Worm (Caenorhabditis elegans) whole organism, midembryonic: Measurements from ENCODE around the gene Y73C8C.4.

ENCODE experiments used
- T22C8.4 ChIP-seq: fragments of 200-800 bp; sonication (Bioruptor generic); IDR thresholded peaks from 2 replicates; pipeline ENCODE4 v1.3.6; 2022; ENCODE audit warnings: missing genetic modification characterization, missing compliant biosample characterization
- cog-1 ChIP-seq: sonication (generic microtip); optimal IDR thresholded peaks from 2 replicates; lab custom pipeline; 2016; ENCODE audit warnings: missing genetic modification characterization, missing compliant biosample characterization
- flt-1 ChIP-seq: fragments of 200-800 bp; sonication (Bioruptor generic); IDR thresholded peaks from 2 replicates; pipeline ENCODE4 v1.3.6; 2022; ENCODE audit warnings: missing genetic modification characterization, missing compliant biosample characterization
- klf-2 ChIP-seq: fragments of 200-800 bp; sonication (Bioruptor generic); conservative IDR thresholded peaks from 2 replicates; pipeline ENCODE4 v1.3.6; 2022; ENCODE audit warnings: missing genetic modification reagents, missing genetic modification characterization, missing compliant biosample characterization
- ref-1 ChIP-seq: fragments of 200-800 bp; sonication (Bioruptor generic); conservative IDR thresholded peaks from 2 replicates; pipeline ENCODE4 v1.3.6; 2022; ENCODE audit warnings: missing genetic modification reagents, missing genetic modification characterization, missing compliant biosample characterization
- tab-1 ChIP-seq: fragments of 200-800 bp; sonication (Bioruptor generic); IDR thresholded peaks from 2 replicates; pipeline ENCODE4 v1.3.6; 2022; ENCODE audit warnings: missing genetic modification characterization, missing compliant biosample characterization

DNA sequence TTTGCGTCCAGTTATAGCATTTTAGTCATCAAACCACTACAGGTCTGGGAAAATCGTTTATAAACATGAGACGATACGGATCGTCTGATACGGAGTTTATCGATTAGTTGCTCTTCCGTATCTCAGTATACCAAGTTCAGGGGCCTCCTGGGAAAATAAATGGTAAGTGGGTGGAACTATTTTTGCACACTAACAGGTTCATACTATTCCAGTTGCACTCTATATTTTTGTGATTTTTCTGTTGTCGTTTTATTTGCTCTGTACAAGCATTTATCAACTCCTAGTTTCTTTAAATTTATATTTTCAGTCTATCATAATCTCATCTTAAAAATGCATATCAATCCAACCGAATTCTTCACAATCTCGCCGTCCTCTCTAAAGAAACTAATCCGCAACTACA is 13.0 kb upstream of the Y73C8C.4 start, which contains the start of gene Y73C8C.3:
- no peak for TF ChIP-seq T22C8.4 (GFP tag; lab: Robert Waterston, UW)
- no peak for TF ChIP-seq flt-1 (GFP tag; lab: Robert Waterston, UW)
- TF ChIP-seq ref-1 (GFP tag; lab: Robert Waterston, UW) = no peak
- no peak for TF ChIP-seq klf-2 (GFP tag; lab: Robert Waterston, UW)
- no peak for TF ChIP-seq cog-1 (tag; lab: Kevin White, UChicago)
- no peak for TF ChIP-seq tab-1 (GFP tag; lab: Robert Waterston, UW)
